Fruit fly (Drosophila melanogaster) whole organism: ENCODE results near the gene Gr9a.

Experiments used
- CG8478 ChIP-seq: fragments of >200 bp; optimal IDR thresholded peaks from 2 replicates; lab custom pipeline; 2018; ENCODE audit warnings: inconsistent platforms
- Dll ChIP-seq: fragments of >200 bp; optimal IDR thresholded peaks from 2 replicates; lab custom pipeline; 2017
- EcR ChIP-seq, 2 experiments: fragments of >200 bp; optimal IDR thresholded peaks; 2 replicates each; lab custom pipeline; 2017; ENCODE audit warnings: missing biosample characterization in 2 of 2, missing genetic modification characterization in 2 of 2, missing genetic modification reagents in 2 of 2
- pan ChIP-seq: fragments of >200 bp; optimal IDR thresholded peaks from 2 replicates; lab custom pipeline; 2017
- psq ChIP-seq: fragments of >200 bp; optimal IDR thresholded peaks from 2 replicates; lab custom pipeline; 2017
- usp ChIP-seq: fragments of >200 bp; optimal IDR thresholded peaks from 2 replicates; lab custom pipeline; 2017; ENCODE audit warnings: missing biosample characterization, missing genetic modification characterization, mixed read lengths

The Gr9a gene

dm6 chrX:10061327-10061726, at the start of gene Gr9a:
Gene Gr9a, plus strand, starts transcription at chrX:10061627.
- TF ChIP-seq EcR (GFP tag; optimal IDR thresholded peaks at IDR 0.05; lab: Kevin White, UChicago) = no peak
- TF ChIP-seq pan = no peak
- no peak for TF ChIP-seq psq (lab: Kevin White, UChicago)
- TF ChIP-seq usp (GFP tag; lab: Kevin White, UChicago) = no peak
- TF ChIP-seq CG8478 (lab: Kevin White, UChicago) = no peak

DNA sequence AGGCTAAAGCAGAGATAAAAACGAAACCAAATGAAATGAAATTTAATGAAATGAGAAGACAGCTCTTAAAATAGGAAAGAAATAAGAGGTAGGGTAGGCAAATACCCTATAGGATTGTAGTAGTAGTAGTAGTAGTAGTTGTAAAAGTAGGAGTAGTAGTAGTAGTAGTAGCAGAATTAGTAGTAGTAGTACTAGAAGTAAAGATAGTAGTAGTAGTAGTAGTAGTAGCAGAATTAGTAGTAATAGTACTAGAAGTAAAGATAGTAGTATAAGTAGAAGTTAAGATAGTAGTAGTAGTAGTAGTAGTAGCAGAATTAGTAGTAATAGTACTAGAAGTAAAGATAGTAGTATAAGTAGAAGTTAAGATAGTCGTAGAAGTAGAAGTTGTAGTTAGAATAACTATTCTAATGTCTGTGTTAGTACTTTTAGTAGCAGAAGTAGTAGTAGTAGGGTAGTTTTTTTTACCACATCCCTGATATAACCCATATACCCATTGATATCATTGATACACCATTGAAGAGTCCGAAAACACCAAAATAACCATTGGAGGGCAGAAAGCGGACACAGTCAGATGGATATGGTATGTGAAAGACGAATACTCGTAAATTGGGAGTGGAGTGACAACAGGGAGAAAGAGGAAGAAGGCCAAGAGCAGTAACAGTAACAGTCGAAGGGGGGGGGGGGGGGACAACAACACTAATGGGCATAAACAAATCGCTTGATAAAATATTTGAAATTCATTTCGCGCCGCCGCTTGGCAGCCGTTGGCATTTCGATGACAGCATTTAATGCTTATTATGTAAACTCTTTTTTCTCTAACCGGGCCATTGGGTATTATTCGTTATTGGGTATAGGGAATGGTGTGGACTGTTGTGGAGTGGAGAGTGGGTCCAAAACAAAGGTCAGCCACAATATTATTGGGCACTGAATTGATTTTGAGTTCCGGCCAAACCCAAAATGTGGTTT, 46.4 kb upstream of the Gr9a start:
- no peak for TF ChIP-seq pan
- no peak for TF ChIP-seq EcR (GFP tag; optimal IDR thresholded peaks at IDR 0.05; lab: Kevin White, UChicago)

dm6 chrX:10016724-10017123, 44.7 kb upstream of the Gr9a start, which contains the start of gene Cht6:
Gene Cht6, plus strand, starts transcription at chrX:10016845.
- TF ChIP-seq CG8478 (lab: Kevin White, UChicago) = no peak
- no peak for TF ChIP-seq usp (GFP tag; lab: Kevin White, UChicago)
- no peak for TF ChIP-seq Dll
- no peak for TF ChIP-seq psq (lab: Kevin White, UChicago)
- no peak for TF ChIP-seq EcR (GFP tag; optimal IDR thresholded peaks at IDR 0.05; lab: Kevin White, UChicago)
- no peak for TF ChIP-seq pan

DNA sequence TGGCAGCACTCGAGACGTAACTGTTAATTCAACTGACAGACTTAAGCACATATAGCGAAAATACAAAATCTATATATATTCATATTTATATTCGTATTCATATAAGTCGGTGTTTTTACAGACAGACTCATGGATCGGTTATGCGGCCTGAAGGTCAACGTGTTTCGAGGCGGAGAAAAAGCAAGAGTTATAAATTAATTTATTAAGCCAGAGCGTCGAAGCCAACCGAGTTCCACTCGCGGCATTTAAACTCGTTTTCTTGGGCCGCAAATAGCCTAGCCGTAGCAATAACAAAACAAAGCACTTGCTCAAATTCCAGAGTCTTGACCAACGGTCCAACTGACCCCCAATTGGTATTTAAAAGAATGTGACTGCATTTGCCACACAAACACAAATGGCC, 40.6 kb upstream of the Gr9a start:
- TF ChIP-seq Dll = no peak
- no peak for TF ChIP-seq CG8478 (lab: Kevin White, UChicago)
- TF ChIP-seq EcR (GFP tag; optimal IDR thresholded peaks at IDR 0.05; lab: Kevin White, UChicago) = no peak
- TF ChIP-seq usp (GFP tag; lab: Kevin White, UChicago) = no peak
- TF ChIP-seq psq (lab: Kevin White, UChicago) = no peak
- no peak for TF ChIP-seq pan

dm6 chrX:10021809-10022208, 39.6 kb upstream of the Gr9a start:
- TF ChIP-seq pan (no peak), Dll (no peak), CG8478 (lab: Kevin White, UChicago) (no peak), psq (lab: Kevin White, UChicago) (no peak), EcR (GFP tag; optimal IDR thresholded peaks at IDR 0.05; lab: Kevin White, UChicago) (no peak), usp (GFP tag; lab: Kevin White, UChicago) (no peak)

- TF ChIP-seq usp (GFP tag; lab: Kevin White, UChicago) (no peak), psq (lab: Kevin White, UChicago) (no peak), Dll (no peak), EcR (GFP tag; optimal IDR thresholded peaks at IDR 0.05; lab: Kevin White, UChicago) (no peak), CG8478 (lab: Kevin White, UChicago) (no peak), pan (no peak)
These were observed 31.7 kb upstream of the Gr9a start for dm6 chrX:10029730-10030129.

dm6 chrX:10039528-10039927, 21.9 kb upstream of the Gr9a start:
- TF ChIP-seq pan = no peak
- TF ChIP-seq usp (GFP tag; lab: Kevin White, UChicago) = no peak
- no peak for TF ChIP-seq CG8478 (lab: Kevin White, UChicago)
- no peak for TF ChIP-seq Dll
- no peak for TF ChIP-seq psq (lab: Kevin White, UChicago)
- TF ChIP-seq EcR (GFP tag; optimal IDR thresholded peaks at IDR 0.05; lab: Kevin White, UChicago) = no peak

dm6 chrX:10043873-10044272, 17.6 kb upstream of the Gr9a start:
- TF ChIP-seq usp (GFP tag; lab: Kevin White, UChicago) (no peak), CG8478 (lab: Kevin White, UChicago) (no peak), Dll (no peak), psq (lab: Kevin White, UChicago) (no peak), pan (no peak)

DNA sequence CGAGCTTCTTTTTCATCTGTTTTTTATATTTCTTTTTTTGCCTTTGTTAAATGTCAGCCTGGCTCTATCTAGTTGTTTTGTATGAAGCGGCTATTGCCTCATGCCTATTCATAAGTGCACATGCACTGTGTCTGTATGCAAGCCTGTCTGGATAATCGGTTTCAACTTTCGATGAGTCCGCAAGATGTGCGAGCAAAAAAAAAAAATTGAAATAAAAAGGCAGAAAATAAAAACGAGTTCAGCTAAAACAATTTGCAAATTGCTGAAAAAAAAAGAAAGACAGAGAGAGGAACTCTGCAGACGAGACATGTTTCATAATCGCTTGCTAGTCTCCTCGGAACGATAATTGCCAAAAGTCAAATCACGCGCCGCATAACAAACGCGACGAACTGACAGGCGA, 15.7 kb upstream of the Gr9a start:
- TF ChIP-seq EcR (GFP tag; optimal IDR thresholded peaks at IDR 0.05; lab: Kevin White, UChicago) (no peak), CG8478 (lab: Kevin White, UChicago) (no peak), Dll (no peak), usp (GFP tag; lab: Kevin White, UChicago) (no peak), psq (lab: Kevin White, UChicago) (no peak), pan (no peak)

DNA sequence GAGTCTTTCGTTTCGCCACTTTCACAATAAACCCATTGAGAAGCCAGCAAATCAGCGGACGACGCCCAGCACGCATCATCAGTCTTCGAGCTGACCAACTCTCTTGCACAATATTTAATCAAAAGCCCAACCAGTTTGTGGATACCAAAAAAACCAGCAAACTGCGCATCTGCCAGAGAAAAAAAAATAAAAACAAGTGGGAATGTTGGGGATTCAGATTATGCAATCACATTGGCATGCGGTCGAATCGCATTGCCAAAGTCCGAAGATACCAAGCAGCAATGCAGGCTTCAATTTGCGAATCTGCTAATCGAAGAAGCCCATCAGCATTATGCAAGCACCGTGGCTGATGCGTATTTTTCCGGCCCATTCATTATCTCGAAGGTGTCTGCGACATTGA, 14.7 kb upstream of the Gr9a start:
- no peak for TF ChIP-seq usp (GFP tag; lab: Kevin White, UChicago)

dm6 chrX:10047961-10048360, 13.5 kb upstream of the Gr9a start:
- no peak for TF ChIP-seq EcR (GFP tag; optimal IDR thresholded peaks at IDR 0.05; lab: Kevin White, UChicago)
- TF ChIP-seq CG8478 (lab: Kevin White, UChicago) = no peak
- no peak for TF ChIP-seq pan
- TF ChIP-seq psq (lab: Kevin White, UChicago) = no peak
- no peak for TF ChIP-seq Dll
- no peak for TF ChIP-seq usp (GFP tag; lab: Kevin White, UChicago)

dm6 chrX:10052549-10052948, 8.9 kb upstream of the Gr9a start, which contains the start of gene Yp2:
Gene Yp2, minus strand, starts transcription at chrX:10052636.
- TF ChIP-seq EcR (GFP tag; optimal IDR thresholded peaks at IDR 0.05; lab: Kevin White, UChicago) = no peak
- TF ChIP-seq Dll = no peak
- TF ChIP-seq pan = no peak
- no peak for TF ChIP-seq CG8478 (lab: Kevin White, UChicago)
- no peak for TF ChIP-seq psq (lab: Kevin White, UChicago)
- no peak for TF ChIP-seq usp (GFP tag; lab: Kevin White, UChicago)
